Fruit fly (Drosophila melanogaster): Measurements from ENCODE around the gene CG5854.

CG5854 gene

DNA sequence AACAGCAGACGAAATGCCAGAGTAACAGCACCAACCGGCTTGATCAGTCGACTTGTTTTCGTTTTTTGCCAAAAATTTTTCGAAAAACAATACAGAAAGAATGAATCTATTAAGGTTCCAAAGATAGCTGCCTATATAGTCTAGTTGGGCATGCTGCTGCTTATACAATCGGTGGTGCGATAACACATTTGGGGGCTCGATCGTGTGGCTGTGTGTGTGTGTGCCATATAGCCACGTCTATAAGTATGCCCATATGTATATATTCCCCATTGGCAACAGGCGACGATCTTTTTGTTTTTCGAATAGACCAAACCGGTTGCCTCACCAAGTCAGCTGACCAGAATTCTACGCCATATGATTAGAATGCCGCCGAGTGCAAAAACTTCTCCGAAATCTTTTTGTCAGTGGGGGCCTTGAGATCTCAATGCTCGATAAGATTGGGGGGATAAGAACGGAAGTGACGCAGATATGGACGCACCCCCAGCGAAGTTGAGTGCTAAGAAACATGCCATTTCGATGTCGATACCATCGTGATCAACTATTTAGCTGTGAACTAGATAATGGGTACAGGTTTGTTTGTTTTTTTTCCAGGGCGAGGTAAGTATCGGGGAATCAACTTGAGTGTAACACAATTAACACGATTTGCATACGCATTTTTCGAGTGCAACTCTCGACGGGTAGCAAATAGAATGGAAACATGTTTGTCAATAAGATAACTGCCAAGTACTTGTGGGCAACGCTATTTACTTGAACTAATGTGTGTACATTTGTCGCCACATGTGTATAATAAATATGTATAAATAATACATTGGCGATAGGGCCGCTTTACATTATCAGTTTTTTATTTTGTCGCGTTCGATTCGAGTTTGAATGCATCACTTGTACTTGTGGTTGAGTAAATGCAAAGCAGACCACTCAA, 6.5 kb downstream of the CG5854 start (continued):
- TF ChIP-seq CG8944 (GFP tag; optimal IDR thresholded peaks at IDR 0.05) (peak; percentile 19), ATbp (GFP tag; optimal IDR thresholded peaks at IDR 0.05) (peak; percentile 98), unpg (GFP tag; optimal IDR thresholded peaks at IDR 0.05) (peak; percentile 78), CG31441 (GFP tag; IDR thresholded peaks at IDR 0.05) (peak; percentile 78), CG14710 (tag; optimal IDR thresholded peaks at IDR 0.05) (peak; percentile 86), otp (GFP tag; IDR thresholded peaks at IDR 0.05) (peak; percentile 92), eve (GFP tag; optimal IDR thresholded peaks at IDR 0.05) (peak in 1 of 2 experiments; percentile 75), chif (GFP tag; optimal IDR thresholded peaks at IDR 0.05) (peak; percentile 49 to 80), CrebB (tag; optimal IDR thresholded peaks at IDR 0.05) (peak; percentile 93), CG31365 (tag; optimal IDR thresholded peaks at IDR 0.05) (peak; percentile 76), maf-S (GFP tag; optimal IDR thresholded peaks at IDR 0.05) (peak; percentile 40), CG5953 (GFP tag; IDR thresholded peaks at IDR 0.05) (peak; percentile 65; the same call in 1 of the 2 replicates), org-1 (GFP tag; optimal IDR thresholded peaks at IDR 0.05) (peak; percentile 88), CG11723 (GFP tag; optimal IDR thresholded peaks at IDR 0.05) (peak; percentile 84), CG8924 (tag; optimal IDR thresholded peaks at IDR 0.05) (peak; percentile 78), p53 (GFP tag; optimal IDR thresholded peaks at IDR 0.05) (no peak), kay (GFP tag; optimal IDR thresholded peaks at IDR 0.05) (peak; percentile 59), CG6765 (GFP tag; optimal IDR thresholded peaks at IDR 0.05) (peak; percentile 76), CG13894 (tag; optimal IDR thresholded peaks at IDR 0.05) (peak; percentile 99), CG3838 (GFP tag; optimal IDR thresholded peaks at IDR 0.05) (peak; percentile 76), pnt (GFP tag; optimal IDR thresholded peaks at IDR 0.05) (peak; percentile 12), Vsx1 (GFP tag; optimal IDR thresholded peaks at IDR 0.05) (peak; percentile 95), Usf (GFP tag; optimal IDR thresholded peaks at IDR 0.05) (no peak), CG14860 (GFP tag; IDR thresholded peaks at IDR 0.05; ENCODE audit: partially characterized antibody) (no peak), CG12744 (GFP tag; optimal IDR thresholded peaks at IDR 0.05) (peak; percentile 70), jumu (GFP tag; optimal IDR thresholded peaks at IDR 0.05) (no peak), CG15479 (GFP tag; optimal IDR thresholded peaks at IDR 0.05) (peak; percentile 69), sob (GFP tag; IDR thresholded peaks at IDR 0.05) (peak; percentile 87), Pdp1 (GFP tag; optimal IDR thresholded peaks at IDR 0.05) (peak; percentile 31 to 99), CG4820 (GFP tag; optimal IDR thresholded peaks at IDR 0.05) (peak; percentile 60), Drgx (GFP tag; IDR thresholded peaks at IDR 0.05) (peak; percentile 53), Blimp-1 (GFP tag; optimal IDR thresholded peaks at IDR 0.05) (peak; percentile 87), seq (GFP tag; IDR thresholded peaks at IDR 0.05) (peak; percentile 87), CG17568 (GFP tag; optimal IDR thresholded peaks at IDR 0.05) (peak; percentile 94), Deaf1 (tag; optimal IDR thresholded peaks at IDR 0.05) (no peak), CG8359 (GFP tag; optimal IDR thresholded peaks at IDR 0.05; ENCODE audit: borderline replicate concordance) (peak; percentile 80), CG4854 (GFP tag; optimal IDR thresholded peaks at IDR 0.05) (peak; percentile 71), Awh (GFP tag; IDR thresholded peaks at IDR 0.05) (peak; percentile 92), CG9609 (GFP tag; optimal IDR thresholded peaks at IDR 0.05) (no peak), CG33557 (GFP tag; optimal IDR thresholded peaks at IDR 0.05) (peak; percentile 94), nau (GFP tag; optimal IDR thresholded peaks at IDR 0.05) (peak; percentile 90), CG9797 (GFP tag; optimal IDR thresholded peaks at IDR 0.05) (peak; percentile 26), Tbp (GFP tag; optimal IDR thresholded peaks at IDR 0.05) (no peak), ara (GFP tag; IDR thresholded peaks at IDR 0.05) (peak; percentile 89), chm (GFP tag; IDR thresholded peaks at IDR 0.05) (peak; percentile 86; the same call in 1 of the 2 replicates), Myb (GFP tag; optimal IDR thresholded peaks at IDR 0.05) (no peak), CG11695 (GFP tag; IDR thresholded peaks at IDR 0.05) (peak; percentile 85), CG10431 (GFP tag; optimal IDR thresholded peaks at IDR 0.05) (peak; percentile 90)
